Fruit fly (Drosophila melanogaster): ENCODE data around the gene Zmynd10.

Zmynd10 gene

dm6 chr3L:13068293-13068692 is 42.1 kb upstream of the Zmynd10 start (continued):
- TF ChIP-seq exex (tag; optimal IDR thresholded peaks at IDR 0.05) (no peak), CG6683 (GFP tag; optimal IDR thresholded peaks at IDR 0.05) (no peak), eve (GFP tag; optimal IDR thresholded peaks at IDR 0.05) (no peak), Dip2 (GFP tag; IDR thresholded peaks at IDR 0.05) (no peak), CG17802 (tag; optimal IDR thresholded peaks at IDR 0.05) (no peak), dimm (GFP tag; IDR thresholded peaks at IDR 0.05) (no peak), CG15269 (tag; optimal IDR thresholded peaks at IDR 0.05) (no peak), pfk (GFP tag; optimal IDR thresholded peaks at IDR 0.05) (no peak), CG13775 (GFP tag; optimal IDR thresholded peaks at IDR 0.05) (peak; percentile 46), ap (GFP tag; IDR thresholded peaks at IDR 0.05) (no peak), dysf (GFP tag; IDR thresholded peaks at IDR 0.05) (no peak), Trl (optimal IDR thresholded peaks at IDR 0.05) (no peak), Trl (GFP tag; optimal IDR thresholded peaks at IDR 0.05) (no peak), CG12769 (tag; optimal IDR thresholded peaks at IDR 0.05) (no peak), Xbp1 (GFP tag; optimal IDR thresholded peaks at IDR 0.05) (peak; percentile 27), CG42726 (GFP tag; IDR thresholded peaks at IDR 0.05; ENCODE audit: partially characterized antibody) (no peak), cg (GFP tag; optimal IDR thresholded peaks at IDR 0.05) (no peak), Nf-YC (tag; optimal IDR thresholded peaks at IDR 0.05) (no peak), sima (GFP tag; optimal IDR thresholded peaks at IDR 0.05) (no peak), Mad (GFP tag; optimal IDR thresholded peaks at IDR 0.05) (no peak), CG4328 (GFP tag; optimal IDR thresholded peaks at IDR 0.05) (no peak), CG6813 (GFP tag; optimal IDR thresholded peaks at IDR 0.05) (no peak), Ets97D (GFP tag; optimal IDR thresholded peaks at IDR 0.05) (no peak), CG3847 (GFP tag; IDR thresholded peaks at IDR 0.05) (no peak), emc (GFP tag; optimal IDR thresholded peaks at IDR 0.05) (no peak), HLH3B (GFP tag; IDR thresholded peaks at IDR 0.05) (no peak), CG4282 (GFP tag; optimal IDR thresholded peaks at IDR 0.05) (no peak), CG1024 (GFP tag; IDR thresholded peaks at IDR 0.05) (no peak), Hsf (GFP tag; optimal IDR thresholded peaks at IDR 0.05) (peak; percentile 1), gcm2 (GFP tag; optimal IDR thresholded peaks at IDR 0.05) (no peak), CG10654 (GFP tag; optimal IDR thresholded peaks at IDR 0.05) (no peak), psq (GFP tag; optimal IDR thresholded peaks at IDR 0.05) (no peak), CG4360 (GFP tag; IDR thresholded peaks at IDR 0.05) (no peak), al (GFP tag; IDR thresholded peaks at IDR 0.05) (no peak), Fer1 (GFP tag; optimal IDR thresholded peaks at IDR 0.05) (no peak), slp2 (GFP tag; optimal IDR thresholded peaks at IDR 0.05) (no peak), Atf3 (GFP tag; optimal IDR thresholded peaks at IDR 0.05) (peak; percentile 13), CG1529 (GFP tag; optimal IDR thresholded peaks at IDR 0.05) (no peak), Tbp (GFP tag; optimal IDR thresholded peaks at IDR 0.05) (no peak), sqz (GFP tag; optimal IDR thresholded peaks at IDR 0.05) (no peak), CG2712 (tag; optimal IDR thresholded peaks at IDR 0.05) (peak; percentile 71), CG31388 (GFP tag; optimal IDR thresholded peaks at IDR 0.05) (no peak), CG9797 (GFP tag; optimal IDR thresholded peaks at IDR 0.05) (no peak), fd102C (GFP tag; optimal IDR thresholded peaks at IDR 0.05) (peak; percentile 18), jumu (GFP tag; optimal IDR thresholded peaks at IDR 0.05) (no peak), sens-2 (GFP tag; IDR thresholded peaks at IDR 0.05) (no peak), CG3995 (GFP tag; optimal IDR thresholded peaks at IDR 0.05) (no peak), CG17912 (GFP tag; optimal IDR thresholded peaks at IDR 0.05) (no peak), dm (GFP tag; optimal IDR thresholded peaks at IDR 0.05) (no peak), Fer2 (tag; optimal IDR thresholded peaks at IDR 0.05) (no peak), CG10267 (tag; optimal IDR thresholded peaks at IDR 0.05) (peak; percentile 60), amos (GFP tag; IDR thresholded peaks at IDR 0.05; ENCODE audit: partially characterized antibody) (no peak), odd (GFP tag; optimal IDR thresholded peaks at IDR 0.05) (no peak)
